Worm (Caenorhabditis elegans): ENCODE measurements around the gene nhr-101.

nhr-101 gene

DNA sequence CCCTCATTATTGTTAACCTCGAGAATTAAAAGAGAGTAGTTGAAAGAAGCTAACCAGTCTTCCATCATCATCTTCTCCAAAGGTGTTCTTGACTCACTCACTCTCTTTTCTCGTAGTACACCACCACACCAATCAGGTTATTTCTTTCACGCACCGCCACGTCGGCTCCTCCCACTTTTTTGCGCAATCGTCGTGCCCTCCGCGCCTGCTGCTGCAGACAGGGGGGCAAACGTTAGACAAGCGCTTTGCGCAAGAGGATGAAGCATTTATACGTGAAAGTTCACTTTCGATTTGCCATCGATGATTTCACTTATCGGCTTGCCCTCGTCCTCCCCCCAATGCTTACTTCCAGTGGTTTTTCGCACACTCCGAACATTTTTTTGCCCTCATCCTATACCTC lies 44.9 kb upstream of the nhr-101 start:
- no peak for TF ChIP-seq hpl-2 (GFP tag; optimal IDR thresholded peaks at IDR 0.05)
- no peak for TF ChIP-seq isw-1 (GFP tag; IDR thresholded peaks at IDR 0.05)
- TF ChIP-seq unc-130 (tag; optimal IDR thresholded peaks at IDR 0.05) = no peak
- TF ChIP-seq ceh-63 (GFP tag; optimal IDR thresholded peaks at IDR 0.05) = no peak
- no peak for TF ChIP-seq Y116A8C.19 (tag; optimal IDR thresholded peaks at IDR 0.05; ENCODE audit: borderline replicate concordance)
- no peak for TF ChIP-seq nhr-90 (tag; optimal IDR thresholded peaks at IDR 0.05; ENCODE audit: poor library complexity)
- no peak for TF ChIP-seq ces-1 (GFP tag; optimal IDR thresholded peaks at IDR 0.05)
- no peak for TF ChIP-seq efl-1 (optimal IDR thresholded peaks at IDR 0.05)
- TF ChIP-seq efl-1 (GFP tag; optimal IDR thresholded peaks at IDR 0.05 in 1 of 2) = peak in 1 of 2 experiments; percentile 38
- TF ChIP-seq snpc-4 (tag; optimal IDR thresholded peaks at IDR 0.05) = no peak
- TF ChIP-seq mep-1 (tag; optimal IDR thresholded peaks at IDR 0.05) = no peak
- TF ChIP-seq mab-9 (GFP tag; IDR thresholded peaks at IDR 0.05) = no peak
- peak; percentile 93 for TF ChIP-seq blmp-1 (tag; optimal IDR thresholded peaks at IDR 0.05)
- no peak for TF ChIP-seq fkh-8 (tag; optimal IDR thresholded peaks at IDR 0.05)
- TF ChIP-seq nhr-28 (tag; optimal IDR thresholded peaks at IDR 0.05) = no peak
- no peak for TF ChIP-seq lin-39 (tag; optimal IDR thresholded peaks at IDR 0.05)
- TF ChIP-seq ztf-11 (tag; optimal IDR thresholded peaks at IDR 0.05) = no peak
- no peak for TF ChIP-seq efl-3 (GFP tag; optimal IDR thresholded peaks at IDR 0.05)
- TF ChIP-seq irx-1 (tag; optimal IDR thresholded peaks at IDR 0.05) = no peak
- peak; percentile 25 for TF ChIP-seq nhr-85 (tag)

DNA sequence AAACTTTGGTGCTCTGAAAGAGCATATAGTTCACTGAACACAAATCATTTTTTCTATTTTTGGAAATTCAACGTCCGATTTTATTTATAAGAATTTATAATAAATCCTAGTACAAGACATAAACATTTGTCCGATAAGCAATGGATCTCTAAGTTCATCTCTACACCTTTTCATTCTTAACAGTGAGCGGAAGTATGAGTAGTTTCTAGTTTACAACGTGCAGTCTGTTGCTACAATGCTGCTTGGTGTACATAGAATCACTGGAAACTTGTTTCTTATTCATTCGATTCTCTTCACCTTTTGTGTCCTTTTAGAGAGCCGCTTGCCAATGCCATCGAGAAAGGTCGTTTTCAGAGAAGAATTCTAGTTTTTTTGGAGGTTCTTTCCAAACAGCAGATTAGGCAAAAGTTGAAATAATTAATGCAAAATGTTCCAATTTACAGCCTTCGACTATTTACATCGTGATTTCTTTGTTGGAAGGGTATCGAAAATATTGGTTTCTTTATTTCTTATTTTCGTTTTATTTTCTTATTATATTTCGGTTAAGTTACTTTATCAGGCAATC lies 43.3 kb upstream of the nhr-101 start:
- no peak for TF ChIP-seq ztf-4 (tag; optimal IDR thresholded peaks at IDR 0.05)
- TF ChIP-seq elt-2 (tag; optimal IDR thresholded peaks at IDR 0.05) = no peak
- TF ChIP-seq lin-39 (tag; optimal IDR thresholded peaks at IDR 0.05) = no peak
- no peak for TF ChIP-seq pag-3 (tag; optimal IDR thresholded peaks at IDR 0.05; ENCODE audit: borderline replicate concordance, insufficient read depth)
- no peak for TF ChIP-seq lir-3 (tag; optimal IDR thresholded peaks at IDR 0.05; ENCODE audit: poor library complexity)
- no peak for TF ChIP-seq efl-3 (GFP tag; optimal IDR thresholded peaks at IDR 0.05)
- TF ChIP-seq snu-23 (GFP tag; optimal IDR thresholded peaks at IDR 0.05) = no peak
- no peak for TF ChIP-seq nhr-90 (tag; optimal IDR thresholded peaks at IDR 0.05; ENCODE audit: poor library complexity)
- TF ChIP-seq nhr-237 (tag; optimal IDR thresholded peaks at IDR 0.05) = no peak
- TF ChIP-seq lin-15B (tag; optimal IDR thresholded peaks at IDR 0.05) = no peak

DNA sequence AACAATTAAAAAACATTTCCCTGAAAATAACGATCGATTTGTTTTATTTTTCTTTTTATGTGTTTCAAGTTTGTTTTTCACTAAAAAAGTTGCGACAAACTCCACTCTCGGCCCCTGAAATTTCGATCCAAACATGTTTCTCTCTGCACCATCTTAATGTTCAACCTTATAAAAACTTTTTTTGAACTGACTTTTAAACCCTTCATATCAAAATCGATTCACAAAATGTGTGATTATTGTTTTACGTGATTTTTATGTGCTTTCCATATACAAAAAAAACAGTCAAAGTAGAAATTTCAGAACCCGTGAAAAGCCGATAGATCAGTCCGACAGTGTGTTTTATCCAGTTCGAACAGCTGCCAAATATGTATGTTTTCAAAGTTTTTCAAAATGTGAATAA lies 42.7 kb upstream of the nhr-101 start, which contains the start of gene ccch-1:
ccch-1 (plus strand) TSS at position 301 of the 400 bp plus-strand sequence.
- no peak for TF ChIP-seq snu-23 (GFP tag; optimal IDR thresholded peaks at IDR 0.05)
- no peak for TF ChIP-seq efl-1 (optimal IDR thresholded peaks at IDR 0.05)
- TF ChIP-seq efl-1 (GFP tag; optimal IDR thresholded peaks at IDR 0.05 in 1 of 2) = peak in 1 of 2 experiments; percentile 80

DNA sequence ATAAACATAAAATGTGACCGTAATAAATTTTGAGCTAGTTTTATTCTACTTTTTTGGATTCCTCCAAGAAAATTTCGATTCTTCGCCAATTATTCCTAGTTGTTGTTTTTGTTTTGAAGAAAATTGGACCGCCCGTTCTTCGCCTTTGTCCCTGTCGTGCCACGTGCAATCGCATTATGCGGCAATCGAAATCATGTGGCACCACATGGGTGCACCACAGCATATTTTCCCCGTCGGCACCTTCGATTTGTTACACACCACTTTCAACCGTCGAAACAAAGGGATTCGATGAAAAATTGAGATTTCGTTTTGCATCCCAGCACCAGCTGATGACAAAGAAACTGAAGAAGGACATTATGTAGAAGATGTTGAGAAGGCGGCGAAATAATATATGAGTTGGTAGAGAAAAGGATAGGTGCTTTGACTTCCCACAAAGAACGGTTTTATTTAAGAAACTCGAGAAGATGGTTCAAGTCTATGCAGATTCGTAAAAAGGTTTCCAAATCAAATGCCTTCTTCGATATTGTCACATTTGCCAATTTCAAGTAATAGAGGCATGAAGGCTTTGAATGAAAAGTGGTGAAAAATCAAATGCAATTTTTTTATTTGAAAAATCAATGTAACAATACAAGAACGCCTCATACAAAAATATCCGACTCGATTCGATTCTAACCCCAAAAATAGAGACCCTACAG lies 41.5 kb upstream of the nhr-101 start:
- TF ChIP-seq nhr-85 (tag) = peak; percentile 76
- no peak for TF ChIP-seq nhr-47 (tag; optimal IDR thresholded peaks at IDR 0.05)
- no peak for TF ChIP-seq tlp-1 (tag; optimal IDR thresholded peaks at IDR 0.05)
- no peak for TF ChIP-seq elt-2 (tag; optimal IDR thresholded peaks at IDR 0.05)
- TF ChIP-seq lin-14 (GFP tag; optimal IDR thresholded peaks at IDR 0.05) = peak; percentile 33
- TF ChIP-seq zip-4 (GFP tag; optimal IDR thresholded peaks at IDR 0.05) = no peak
- TF ChIP-seq snu-23 (GFP tag; optimal IDR thresholded peaks at IDR 0.05) = peak; percentile 21
- no peak for TF ChIP-seq unc-62 (GFP tag; optimal IDR thresholded peaks at IDR 0.05)
- TF ChIP-seq sptf-1 (tag; optimal IDR thresholded peaks at IDR 0.05) = no peak
- peak; percentile 57 for TF ChIP-seq dsc-1 (tag; optimal IDR thresholded peaks at IDR 0.05)
- TF ChIP-seq dpl-1 (GFP tag; optimal IDR thresholded peaks at IDR 0.05) = no peak
- TF ChIP-seq mdl-1 (tag; optimal IDR thresholded peaks at IDR 0.05) = peak in 1 of 2 experiments; percentile 7

Data from whole organism, L1 larva.